Worm (Caenorhabditis elegans): Measurements from ENCODE around the gene C06E1.11.

Gene C06E1.11

DNA sequence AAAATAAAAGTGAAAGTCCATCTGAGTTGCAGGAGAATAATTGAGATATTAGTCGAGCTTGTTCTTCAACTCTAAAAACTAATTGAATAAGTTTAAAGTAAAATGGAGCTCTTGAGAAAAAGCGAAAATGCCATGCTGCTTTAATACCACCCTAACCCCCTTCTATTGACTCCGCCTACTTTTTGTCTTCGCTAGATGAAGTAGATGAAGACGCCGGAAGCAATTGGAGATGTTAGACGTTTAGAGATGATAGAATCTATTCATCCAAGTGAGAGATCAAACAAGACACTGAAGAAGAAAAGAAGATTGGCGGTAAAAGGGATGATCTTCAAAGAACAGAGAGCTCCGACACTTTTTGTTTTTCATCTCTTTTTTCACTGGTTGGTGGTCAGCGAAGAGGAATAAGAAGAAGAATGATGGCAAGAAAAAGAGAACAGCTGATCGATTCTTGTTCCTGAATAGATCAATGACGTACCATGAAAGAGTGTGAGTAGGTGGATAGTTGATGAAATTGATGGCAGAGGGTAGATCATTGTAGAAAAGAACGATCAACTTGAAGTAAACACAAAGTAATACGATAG lies 38.0 kb upstream of the C06E1.11 start:
- TF ChIP-seq ceh-14 (tag; optimal IDR thresholded peaks at IDR 0.05) (no peak), ttx-3 (tag; optimal IDR thresholded peaks at IDR 0.05) (no peak), ceh-9 (tag; optimal IDR thresholded peaks at IDR 0.05) (no peak), unc-42 (tag; optimal IDR thresholded peaks at IDR 0.05) (no peak), pax-1 (tag; optimal IDR thresholded peaks at IDR 0.05) (no peak), hlh-30 (tag; optimal IDR thresholded peaks at IDR 0.05; ENCODE audit: insufficient read depth) (no peak), F13H6.1 (tag; optimal IDR thresholded peaks at IDR 0.05) (no peak), hlh-8 (tag; optimal IDR thresholded peaks at IDR 0.05) (no peak), pros-1 (tag; optimal IDR thresholded peaks at IDR 0.05) (no peak), dve-1 (tag; optimal IDR thresholded peaks at IDR 0.05) (no peak), elt-4 (tag; optimal IDR thresholded peaks at IDR 0.05) (no peak), rnt-1 (tag; optimal IDR thresholded peaks at IDR 0.05) (no peak), ahr-1 (tag; optimal IDR thresholded peaks at IDR 0.05) (no peak), K09A11.1 (tag; optimal IDR thresholded peaks at IDR 0.05; ENCODE audit: insufficient read depth) (no peak), ceh-2 (tag; optimal IDR thresholded peaks at IDR 0.05) (no peak), ceh-19 (GFP tag; optimal IDR thresholded peaks at IDR 0.05) (no peak), ets-4 (tag; optimal IDR thresholded peaks at IDR 0.05) (no peak), unc-3 (GFP tag; conservative IDR thresholded peaks at IDR 0.05) (no peak), unc-3 (tag; optimal IDR thresholded peaks at IDR 0.05) (no peak), Y22D7AL.16 (tag; optimal IDR thresholded peaks at IDR 0.05) (no peak)

DNA sequence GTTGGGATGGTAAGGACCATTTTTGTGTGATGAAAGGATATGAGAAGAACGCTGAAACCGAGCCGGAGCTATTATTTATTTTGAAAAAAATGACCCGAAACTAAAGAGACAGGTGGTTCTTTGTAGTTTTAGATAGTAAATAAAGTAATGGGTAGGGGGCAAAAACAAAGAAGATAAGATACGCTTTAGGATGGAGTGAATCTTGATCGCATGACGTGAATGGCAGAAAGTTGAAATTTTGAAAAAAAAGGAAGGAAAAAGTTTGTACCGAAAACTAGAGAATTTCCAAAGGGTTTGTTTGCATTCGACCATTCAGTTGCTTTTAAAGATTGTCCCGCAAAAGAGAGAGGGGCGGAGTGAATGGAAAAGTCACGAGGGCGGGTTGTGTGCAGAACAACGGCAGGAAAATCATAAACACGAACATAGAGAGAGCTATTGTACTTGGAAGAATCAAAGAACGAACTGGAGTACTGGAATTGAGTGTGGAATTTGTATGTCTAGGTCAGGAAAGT lies 37.4 kb upstream of the C06E1.11 start, which contains the start of gene F22B7.9:
Gene F22B7.9, minus strand, starts transcription at position 51 of the 512 bp plus-strand sequence.
- TF ChIP-seq unc-55 (GFP tag; optimal IDR thresholded peaks at IDR 0.05) = no peak
- TF ChIP-seq eyg-1 (tag; optimal IDR thresholded peaks at IDR 0.05) = no peak
- no peak for TF ChIP-seq syd-9 (tag; optimal IDR thresholded peaks at IDR 0.05)
- no peak for TF ChIP-seq unc-3 (GFP tag; conservative IDR thresholded peaks at IDR 0.05)
- no peak for TF ChIP-seq unc-3 (tag; optimal IDR thresholded peaks at IDR 0.05)
- TF ChIP-seq ceh-22 (tag; optimal IDR thresholded peaks at IDR 0.05) = no peak
- TF ChIP-seq hlh-13 (GFP tag; optimal IDR thresholded peaks at IDR 0.05) = no peak
- no peak for TF ChIP-seq tbx-7 (tag; optimal IDR thresholded peaks at IDR 0.05)
- no peak for TF ChIP-seq unc-42 (tag; optimal IDR thresholded peaks at IDR 0.05)
- no peak for TF ChIP-seq ceh-24 (tag; optimal IDR thresholded peaks at IDR 0.05)
- TF ChIP-seq K09A11.1 (tag; optimal IDR thresholded peaks at IDR 0.05; ENCODE audit: insufficient read depth) = no peak
- TF ChIP-seq nhr-232 (tag; optimal IDR thresholded peaks at IDR 0.05) = no peak
- TF ChIP-seq pag-3 (tag; optimal IDR thresholded peaks at IDR 0.05; ENCODE audit: borderline replicate concordance) = no peak
- TF ChIP-seq sox-4 (tag; optimal IDR thresholded peaks at IDR 0.05) = no peak
- TF ChIP-seq pqm-1 (tag; optimal IDR thresholded peaks at IDR 0.05) = no peak
- no peak for TF ChIP-seq ceh-34 (tag; optimal IDR thresholded peaks at IDR 0.05)
- no peak for TF ChIP-seq ceh-31 (tag; optimal IDR thresholded peaks at IDR 0.05)
- TF ChIP-seq ahr-1 (tag; optimal IDR thresholded peaks at IDR 0.05) = no peak
- no peak for TF ChIP-seq npax-4 (tag; optimal IDR thresholded peaks at IDR 0.05)
- no peak for TF ChIP-seq ceh-18 (tag; optimal IDR thresholded peaks at IDR 0.05)
- no peak for TF ChIP-seq ttx-3 (tag; optimal IDR thresholded peaks at IDR 0.05)

DNA sequence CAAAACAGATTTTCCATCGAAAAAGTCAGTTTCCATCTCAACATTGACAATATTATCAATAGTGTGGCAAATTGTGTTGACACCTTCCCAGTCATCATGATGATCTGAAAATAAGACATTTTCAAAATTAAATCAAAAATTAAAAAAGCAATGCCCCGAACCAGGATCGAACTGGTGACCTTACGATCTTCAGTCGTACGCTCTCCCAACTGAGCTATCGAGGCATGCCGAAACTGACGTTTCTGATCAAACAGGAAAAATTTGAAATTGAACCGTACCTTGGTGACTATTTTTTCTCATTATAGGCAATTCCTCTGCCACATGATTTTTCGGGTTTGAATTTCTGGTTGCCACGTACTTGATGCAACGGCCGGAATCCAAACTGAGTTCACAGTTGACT lies 37.0 kb upstream of the C06E1.11 start:
- TF ChIP-seq K02D7.2 (tag; optimal IDR thresholded peaks at IDR 0.05) = no peak
- no peak for TF ChIP-seq gmeb-2 (tag; optimal IDR thresholded peaks at IDR 0.05)
- no peak for TF ChIP-seq pat-9 (tag; optimal IDR thresholded peaks at IDR 0.05)
- TF ChIP-seq ceh-30 (tag; optimal IDR thresholded peaks at IDR 0.05) = no peak
- TF ChIP-seq nhr-11 (tag; optimal IDR thresholded peaks at IDR 0.05) = no peak
